Worm (Caenorhabditis elegans) whole organism, young adult: ENCODE data around the gene ZC155.4.

Source experiments
- B0336.3 ChIP-seq: fragments of 200-800 bp; sonication (Bioruptor generic); IDR thresholded peaks from 2 replicates; pipeline ENCODE4 v1.3.6; 2022; ENCODE audit warnings: missing genetic modification characterization, missing compliant biosample characterization
- F10E7.11 ChIP-seq: sonication (generic microtip); optimal IDR thresholded peaks from 2 replicates; lab custom pipeline; 2017; ENCODE audit warnings: mild to moderate bottlenecking, missing genetic modification characterization, moderate library complexity, missing compliant biosample characterization
- F22D6.2 ChIP-seq: sonication (generic microtip); optimal IDR thresholded peaks from 2 replicates; lab custom pipeline; 2016; ENCODE audit warnings: mild to moderate bottlenecking, missing genetic modification characterization, missing compliant biosample characterization
- F23B12.7 ChIP-seq: sonication (generic microtip); optimal IDR thresholded peaks from 2 replicates; lab custom pipeline; 2017; ENCODE audit warnings: missing genetic modification characterization, mild to moderate bottlenecking, missing compliant biosample characterization, antibody characterized with exemption, moderate library complexity; ENCODE audit not compliant: insufficient read depth
- F52B5.7 ChIP-seq: sonication (generic microtip); optimal IDR thresholded peaks from 2 replicates; lab custom pipeline; 2016; ENCODE audit warnings: mild to moderate bottlenecking, missing genetic modification characterization, missing compliant biosample characterization
- F57C9.4 ChIP-seq: sonication (generic microtip); optimal IDR thresholded peaks from 2 replicates; lab custom pipeline; 2017; ENCODE audit warnings: mild to moderate bottlenecking, missing genetic modification characterization, missing compliant biosample characterization
- K12H6.12 ChIP-seq: fragments of 200-800 bp; sonication (Bioruptor generic); optimal IDR thresholded peaks from 2 replicates; lab custom pipeline; 2018; ENCODE audit warnings: mild to moderate bottlenecking, missing genetic modification characterization, missing compliant biosample characterization
- T26A5.8 ChIP-seq: sonication (generic microtip); optimal IDR thresholded peaks from 2 replicates; lab custom pipeline; 2016; ENCODE audit warnings: missing genetic modification characterization, missing compliant biosample characterization
- ZK185.1 ChIP-seq: sonication (generic microtip); optimal IDR thresholded peaks from 2 replicates; lab custom pipeline; 2016; ENCODE audit warnings: mild to moderate bottlenecking, missing genetic modification characterization, missing compliant biosample characterization; ENCODE audit not compliant: poor library complexity, severe bottlenecking
- akir-1 ChIP-seq: fragments of 200-800 bp; sonication (Bioruptor generic); optimal IDR thresholded peaks from 2 replicates; lab custom pipeline; 2018; ENCODE audit warnings: mild to moderate bottlenecking, missing genetic modification characterization, moderate library complexity, missing compliant biosample characterization
- ama-1 ChIP-seq, 3 experiments: fragments of 150-350 bp in 1 of 3; sonication (generic microtip) in 2 of 3; optimal IDR thresholded peaks; 2 replicates each; lab custom pipeline; 2014 to 2018; ENCODE audit warnings: missing biosample characterization in 2 of 3, missing genetic modification characterization in 2 of 3, missing genetic modification reagents in 2 of 3
- aptf-3 ChIP-seq: fragments of 200-800 bp; sonication (Bioruptor generic); IDR thresholded peaks from 2 replicates; pipeline ENCODE4 v1.3.6; 2022; ENCODE audit warnings: missing genetic modification characterization, missing compliant biosample characterization
- atf-7 ChIP-seq: sonication (generic microtip); optimal IDR thresholded peaks from 2 replicates; lab custom pipeline; 2017; ENCODE audit warnings: mild to moderate bottlenecking, missing genetic modification characterization, missing compliant biosample characterization
- athp-1 ChIP-seq: sonication (generic microtip); optimal IDR thresholded peaks from 2 replicates; lab custom pipeline; 2017; ENCODE audit warnings: mild to moderate bottlenecking, missing genetic modification characterization, missing compliant biosample characterization
- attf-5 ChIP-seq: fragments of 200-800 bp; sonication (Bioruptor generic); optimal IDR thresholded peaks from 2 replicates; lab custom pipeline; 2018; ENCODE audit warnings: mild to moderate bottlenecking, missing genetic modification characterization, missing compliant biosample characterization
- attf-6 ChIP-seq: fragments of 200-800 bp; sonication (Bioruptor generic); IDR thresholded peaks from 2 replicates; pipeline ENCODE4 v1.3.6; 2022; ENCODE audit warnings: missing genetic modification reagents, missing genetic modification characterization, missing compliant biosample characterization
- bed-2 ChIP-seq: fragments of 200-800 bp; sonication (Bioruptor generic); IDR thresholded peaks from 2 replicates; pipeline ENCODE4 v1.3.6; 2022; ENCODE audit warnings: missing genetic modification reagents, missing genetic modification characterization, missing compliant biosample characterization
- cebp-1 ChIP-seq, 2 experiments: fragments of 200-800 bp in 1 of 2; sonication (Bioruptor generic) in 1 of 2; sonication (generic microtip) in 1 of 2; IDR thresholded peaks in 1 of 2; optimal IDR thresholded peaks in 1 of 2; 2 replicates each; pipeline versions ENCODE4 v1.3.6 to Lab custom; 2017 to 2022; ENCODE audit warnings: missing compliant biosample characterization in 2 of 2, missing genetic modification characterization in 2 of 2, mild to moderate bottlenecking in 1 of 2, missing genetic modification reagents in 1 of 2, moderate library complexity in 1 of 2
- ceh-27 ChIP-seq: fragments of 200-800 bp; sonication (Bioruptor generic); optimal IDR thresholded peaks from 2 replicates; lab custom pipeline; 2018; ENCODE audit warnings: mild to moderate bottlenecking, missing genetic modification characterization, moderate library complexity, missing compliant biosample characterization
- ceh-79 ChIP-seq: sonication (generic microtip); optimal IDR thresholded peaks from 2 replicates; lab custom pipeline; 2017; ENCODE audit warnings: mild to moderate bottlenecking, missing genetic modification characterization, missing compliant biosample characterization
- ceh-91 ChIP-seq: fragments of 200-800 bp; sonication (Bioruptor generic); IDR thresholded peaks from 2 replicates; pipeline ENCODE4 v1.3.6; 2022; ENCODE audit warnings: missing genetic modification reagents, missing genetic modification characterization, missing compliant biosample characterization
- egl-18 ChIP-seq: fragments of 200-800 bp; sonication (Bioruptor generic); IDR thresholded peaks from 2 replicates; pipeline ENCODE4 v1.3.6; 2022; ENCODE audit warnings: missing genetic modification reagents, missing genetic modification characterization, missing compliant biosample characterization
- ekl-4 ChIP-seq: fragments of 200-800 bp; sonication (Bioruptor generic); IDR thresholded peaks from 2 replicates; pipeline ENCODE4 v1.3.6; 2022; ENCODE audit warnings: missing genetic modification reagents, missing genetic modification characterization, missing compliant biosample characterization
- ets-4 ChIP-seq: fragments of 200-800 bp; sonication (Bioruptor generic); optimal IDR thresholded peaks from 2 replicates; lab custom pipeline; 2018; ENCODE audit warnings: mild to moderate bottlenecking, missing genetic modification characterization, missing compliant biosample characterization
- gei-17 ChIP-seq: fragments of 200-800 bp; sonication (Bioruptor generic); optimal IDR thresholded peaks from 2 replicates; lab custom pipeline; 2018; ENCODE audit warnings: mild to moderate bottlenecking, missing genetic modification characterization, missing compliant biosample characterization
- hlh-26 ChIP-seq: fragments of 200-800 bp; sonication (Bioruptor generic); conservative IDR thresholded peaks from 2 replicates; pipeline ENCODE4 v1.3.6; 2022; ENCODE audit warnings: missing genetic modification reagents, missing genetic modification characterization, missing compliant biosample characterization
- hmg-1.2 ChIP-seq: fragments of 200-800 bp; sonication (Bioruptor generic); IDR thresholded peaks from 2 replicates; pipeline ENCODE4 v1.3.6; 2022; ENCODE audit warnings: missing genetic modification reagents, missing genetic modification characterization, missing compliant biosample characterization
- lag-1 ChIP-seq: fragments of 200-800 bp; sonication (Bioruptor generic); IDR thresholded peaks from 2 replicates; pipeline ENCODE4 v1.3.6; 2022; ENCODE audit warnings: missing genetic modification reagents, missing genetic modification characterization, missing compliant biosample characterization
- lin-40 ChIP-seq: sonication (generic microtip); optimal IDR thresholded peaks from 2 replicates; lab custom pipeline; 2016; ENCODE audit warnings: missing genetic modification characterization, mild to moderate bottlenecking, missing compliant biosample characterization, missing genotype, missing genetic modification reagents
- lin-54 ChIP-seq: fragments of 200-800 bp; sonication (Bioruptor generic); optimal IDR thresholded peaks from 2 replicates; lab custom pipeline; 2018; ENCODE audit warnings: mild to moderate bottlenecking, missing genetic modification characterization, missing compliant biosample characterization
- lir-1 ChIP-seq: fragments of 200-800 bp; sonication (Bioruptor generic); conservative IDR thresholded peaks from 2 replicates; pipeline ENCODE4 v1.3.6; 2022; ENCODE audit warnings: missing genetic modification reagents, missing genetic modification characterization, missing compliant biosample characterization
- madf-3 ChIP-seq: fragments of 200-800 bp; sonication (Bioruptor generic); IDR thresholded peaks from 2 replicates; pipeline ENCODE4 v1.3.6; 2022; ENCODE audit warnings: missing genetic modification reagents, missing genetic modification characterization, missing compliant biosample characterization
- mcd-1 ChIP-seq: fragments of 200-800 bp; sonication (Bioruptor generic); IDR thresholded peaks from 2 replicates; pipeline ENCODE4 v1.3.6; 2022; ENCODE audit warnings: missing genetic modification reagents, missing genetic modification characterization, missing compliant biosample characterization
- nfyb-1 ChIP-seq: fragments of 200-800 bp; sonication (Bioruptor generic); IDR thresholded peaks from 2 replicates; pipeline ENCODE4 v1.3.6; 2022; ENCODE audit warnings: missing genetic modification reagents, missing genetic modification characterization, missing compliant biosample characterization
- nhr-80 ChIP-seq: sonication (generic microtip); optimal IDR thresholded peaks from 2 replicates; lab custom pipeline; 2016; ENCODE audit warnings: missing genetic modification characterization, missing compliant biosample characterization
- nhr-90 ChIP-seq: sonication (generic microtip); optimal IDR thresholded peaks from 2 replicates; lab custom pipeline; 2016; ENCODE audit warnings: missing genotype, mild to moderate bottlenecking, missing genetic modification characterization, missing compliant biosample characterization
- pbrm-1 ChIP-seq: fragments of 200-800 bp; sonication (Bioruptor generic); IDR thresholded peaks from 2 replicates; pipeline ENCODE4 v1.3.6; 2022; ENCODE audit warnings: missing genetic modification reagents, missing genetic modification characterization, missing compliant biosample characterization
- pha-4 ChIP-seq: fragments of 150-350 bp; sonication (generic microtip); optimal IDR thresholded peaks from 2 replicates; lab custom pipeline; 2014; ENCODE audit warnings: missing biosample characterization, missing genetic modification reagents, missing genetic modification characterization
- sdz-38 ChIP-seq: sonication (generic microtip); optimal IDR thresholded peaks from 2 replicates; lab custom pipeline; 2016; ENCODE audit warnings: missing genotype, missing genetic modification characterization, missing compliant biosample characterization
- somi-1 ChIP-seq: fragments of 200-800 bp; sonication (Bioruptor generic); optimal IDR thresholded peaks from 2 replicates; lab custom pipeline; 2018; ENCODE audit warnings: mild to moderate bottlenecking, missing genetic modification characterization, missing compliant biosample characterization
- tbp1 ChIP-seq: fragments of 200-800 bp; sonication (Bioruptor generic); optimal IDR thresholded peaks from 2 replicates; lab custom pipeline; 2018; ENCODE audit warnings: mild to moderate bottlenecking, missing genetic modification characterization, missing compliant biosample characterization
- tbx-9 ChIP-seq: sonication (generic microtip); optimal IDR thresholded peaks from 2 replicates; lab custom pipeline; 2016; ENCODE audit warnings: borderline replicate concordance, missing genetic modification characterization, inconsistent platforms, missing compliant biosample characterization
- zim-3 ChIP-seq: sonication (generic microtip); optimal IDR thresholded peaks from 2 replicates; lab custom pipeline; 2017; ENCODE audit warnings: mild to moderate bottlenecking, missing genetic modification characterization, moderate library complexity, missing compliant biosample characterization

The ZC155.4 gene

DNA sequence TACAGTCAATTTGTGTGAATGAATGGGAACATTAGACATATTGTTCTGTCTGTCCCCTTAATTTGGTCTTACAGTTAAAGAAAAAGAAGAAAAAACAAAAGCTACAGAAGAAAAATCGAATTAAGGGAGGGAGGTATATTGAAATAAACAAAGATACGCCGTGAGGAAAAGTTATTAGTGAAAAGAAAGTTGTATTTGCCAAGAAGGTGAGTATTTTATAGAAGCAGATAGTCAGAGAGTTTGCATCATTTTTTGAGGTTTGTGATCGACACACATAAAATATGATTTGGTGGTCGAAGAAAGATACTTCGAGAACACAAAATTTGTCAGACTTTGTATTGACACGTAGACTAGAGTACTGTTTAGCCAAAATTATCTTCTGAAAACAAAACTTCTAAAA, 14.9 kb downstream of the ZC155.4 start:
- TF ChIP-seq nhr-90 (tag; lab: Kevin White, UChicago) (no peak), attf-5 (GFP tag; lab: Kevin White, UChicago) (no peak), lin-54 (peak; percentile 1), nhr-80 (peak; percentile 29), pha-4 (peak; percentile 22), F10E7.11 (tag; lab: Kevin White, UChicago) (no peak), atf-7 (no peak)

DNA sequence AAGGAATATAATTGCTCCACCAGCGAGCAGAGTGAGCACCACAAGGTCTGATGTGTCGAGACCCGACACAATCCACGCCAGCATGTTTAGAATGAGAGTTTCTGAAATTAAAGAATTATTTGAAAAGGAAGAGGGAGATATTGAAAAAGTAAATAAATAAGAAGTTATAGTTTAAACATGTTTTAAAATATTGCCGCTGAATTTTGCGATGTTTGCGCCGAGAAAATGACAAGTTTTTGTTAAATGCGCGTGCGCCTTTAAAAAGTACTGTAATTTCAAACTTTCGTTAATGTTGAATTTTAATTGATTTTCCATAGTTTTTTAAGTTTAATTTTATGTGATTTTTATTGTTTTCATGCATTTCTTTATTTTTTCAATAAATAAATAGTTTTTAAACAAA, 15.7 kb downstream of the ZC155.4 start, which contains the start of gene emb-8:
emb-8 (minus strand) TSS at position 101 of the 400 bp plus-strand sequence.
- 0 out of 2 replicates have a peak, but pooled peaks have one; percentile 31 for TF ChIP-seq egl-18 (GFP tag; lab: Robert Waterston, UW)
- TF ChIP-seq somi-1 (GFP tag; lab: Kevin White, UChicago): no peak
- no peak for TF ChIP-seq K12H6.12 (tag; lab: Kevin White, UChicago)
- TF ChIP-seq F10E7.11 (tag; lab: Kevin White, UChicago): no peak
- TF ChIP-seq akir-1: no peak
- TF ChIP-seq ceh-91 (GFP tag; lab: Robert Waterston, UW): no peak
- TF ChIP-seq tbp1 (GFP tag; lab: Kevin White, UChicago): no peak
- TF ChIP-seq ets-4 (GFP tag; lab: Kevin White, UChicago): no peak
- no peak; the same call in 1 of the 2 replicates for TF ChIP-seq nfyb-1 (GFP tag; lab: Robert Waterston, UW)
- no peak for TF ChIP-seq pbrm-1
- peak; percentile 32; the same call in 1 of the 2 replicates for TF ChIP-seq attf-6 (GFP tag; lab: Robert Waterston, UW)
- TF ChIP-seq lir-1 (GFP tag; lab: Robert Waterston, UW): no peak
- TF ChIP-seq B0336.3 (GFP tag; lab: Robert Waterston, UW): no peak
- no peak for TF ChIP-seq hlh-26 (GFP tag; lab: Robert Waterston, UW)

DNA sequence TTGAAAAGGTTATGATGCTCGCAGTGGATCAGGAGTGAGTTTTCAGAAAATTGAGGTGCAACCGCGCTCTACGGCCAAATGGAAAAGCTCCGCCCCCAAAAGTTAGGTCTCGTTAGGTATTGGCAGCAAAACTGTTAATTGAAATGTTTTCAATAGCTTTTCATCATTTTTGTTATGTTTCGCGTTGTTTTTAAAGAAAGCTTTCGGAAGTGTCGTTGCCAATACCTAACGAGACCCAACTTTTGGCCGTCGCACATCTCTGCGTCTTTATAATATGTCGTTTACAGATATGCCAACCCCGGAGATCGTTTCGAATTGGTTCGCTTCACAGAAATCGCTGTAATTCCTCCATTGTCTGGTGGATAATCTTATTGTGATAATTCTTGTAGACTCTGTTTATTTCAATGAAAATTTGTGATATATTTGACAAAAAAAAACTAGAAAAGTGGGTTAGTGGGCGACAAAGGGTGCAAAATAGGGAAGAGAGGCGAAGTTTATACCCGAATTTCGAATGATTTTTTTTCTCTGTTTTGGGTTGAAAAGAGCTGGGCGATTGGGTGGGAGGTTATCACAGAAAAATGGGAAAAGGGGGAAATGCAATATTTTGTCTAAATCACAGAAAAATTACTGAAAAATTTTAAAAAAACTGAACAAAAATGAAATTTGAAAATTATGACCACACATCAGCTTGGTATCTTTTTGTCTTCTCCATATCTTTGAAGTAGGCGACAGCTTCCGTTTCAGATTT, 18.8 kb downstream of the ZC155.4 start:
- TF ChIP-seq bed-2 (GFP tag; lab: Robert Waterston, UW): no peak
- no peak for TF ChIP-seq sdz-38 (tag; lab: Kevin White, UChicago)
- peak; percentile 56; the same call in 1 of the 2 replicates for TF ChIP-seq ekl-4 (GFP tag; lab: Robert Waterston, UW)
- TF ChIP-seq F57C9.4 (tag; lab: Kevin White, UChicago): no peak
- TF ChIP-seq tbx-9: no peak
- TF ChIP-seq lin-54: peak; percentile 28
- TF ChIP-seq F22D6.2 (tag; lab: Kevin White, UChicago): no peak
- peak; percentile 7; the same call in 1 of the 2 replicates for TF ChIP-seq aptf-3 (GFP tag; lab: Robert Waterston, UW)
- TF ChIP-seq F52B5.7 (tag; lab: Kevin White, UChicago): peak; percentile 11
- TF ChIP-seq athp-1 (tag; lab: Kevin White, UChicago): peak; percentile 58
- TF ChIP-seq mcd-1: peak; percentile 75
- TF ChIP-seq T26A5.8: no peak
- TF ChIP-seq ceh-79 (tag; lab: Kevin White, UChicago): no peak
- 0 out of 2 replicates have a peak, but pooled peaks have one; percentile 57 for TF ChIP-seq madf-3 (GFP tag; lab: Robert Waterston, UW)
- TF ChIP-seq gei-17: peak; percentile 11
- TF ChIP-seq cebp-1 (GFP tag; IDR thresholded peaks at IDR 0.05; lab: Robert Waterston, UW): 0 out of 2 replicates have a peak, but pooled peaks have one; percentile 12
- peak; percentile 68 for TF ChIP-seq cebp-1 (tag; optimal IDR thresholded peaks at IDR 0.05; lab: Kevin White, UChicago)
- no peak for TF ChIP-seq lag-1
- TF ChIP-seq lin-40: peak; percentile 50
- TF ChIP-seq B0336.3 (GFP tag; lab: Robert Waterston, UW): peak; percentile 68
- peak; percentile 18 for TF ChIP-seq F23B12.7 (tag; lab: Kevin White, UChicago)
- peak; percentile 45 for TF ChIP-seq ZK185.1 (tag; lab: Kevin White, UChicago)
- TF ChIP-seq nfyb-1 (GFP tag; lab: Robert Waterston, UW): peak; percentile 83
- no peak for TF ChIP-seq ama-1 (optimal IDR thresholded peaks at IDR 0.05; lab: Kevin White, UChicago)
- peak in 1 of 2 experiments; percentile 4 for TF ChIP-seq ama-1 (GFP tag; optimal IDR thresholded peaks at IDR 0.05; lab: Kevin White, UChicago)
- peak; percentile 25 for TF ChIP-seq ceh-27 (GFP tag; lab: Kevin White, UChicago)
- peak; percentile 11 for TF ChIP-seq zim-3 (tag; lab: Kevin White, UChicago)
- peak; percentile 26; the same call in 1 of the 2 replicates for TF ChIP-seq hmg-1.2 (GFP tag; lab: Robert Waterston, UW)
